Fruit fly (Drosophila melanogaster): ENCODE measurements around the gene Tace.
A peak's percentile ranks its signal among the peaks of the same experiment; 100 is the strongest.

The Tace gene

dm6 chr3R:30040879-30041278 is 40.5 kb downstream of the Tace start:
- TF ChIP-seq noc (tag; optimal IDR thresholded peaks at IDR 0.05) = no peak

- no peak for TF ChIP-seq noc (tag; optimal IDR thresholded peaks at IDR 0.05)
These were observed 42.9 kb downstream of the Tace start, which contains the start of gene Sry-delta for dm6 chr3R:30043139-30043744. TSS of gene Sry-delta (plus strand) at chr3R:30043341.

- TF ChIP-seq noc (tag; optimal IDR thresholded peaks at IDR 0.05) = peak; percentile 90
These were observed 46.0 kb downstream of the Tace start, which contains the start of the genes RpL32 and CG7943 for dm6 chr3R:30046029-30047001. TSS of gene RpL32 (minus strand) at chr3R:30046161. TSS of gene CG7943 (plus strand) at chr3R:30046470.

dm6 chr3R:30050448-30050847 is 50.1 kb downstream of the Tace start:
- no peak for TF ChIP-seq noc (tag; optimal IDR thresholded peaks at IDR 0.05)

dm6 chr3R:30051933-30052332 is 51.6 kb downstream of the Tace start, which contains the start of gene CG15528:
TSS of gene CG15528 (minus strand) at chr3R:30052112.
- TF ChIP-seq noc (tag; optimal IDR thresholded peaks at IDR 0.05) = no peak

- no peak for TF ChIP-seq noc (tag; optimal IDR thresholded peaks at IDR 0.05)
These were observed 52.2 kb downstream of the Tace start, which contains the start of gene Jasper for dm6 chr3R:30052455-30053046. TSS of gene Jasper (plus strand) at chr3R:30052514.
